Worm (Caenorhabditis elegans): ENCODE data around the gene T22D1.8.

Gene T22D1.8

DNA sequence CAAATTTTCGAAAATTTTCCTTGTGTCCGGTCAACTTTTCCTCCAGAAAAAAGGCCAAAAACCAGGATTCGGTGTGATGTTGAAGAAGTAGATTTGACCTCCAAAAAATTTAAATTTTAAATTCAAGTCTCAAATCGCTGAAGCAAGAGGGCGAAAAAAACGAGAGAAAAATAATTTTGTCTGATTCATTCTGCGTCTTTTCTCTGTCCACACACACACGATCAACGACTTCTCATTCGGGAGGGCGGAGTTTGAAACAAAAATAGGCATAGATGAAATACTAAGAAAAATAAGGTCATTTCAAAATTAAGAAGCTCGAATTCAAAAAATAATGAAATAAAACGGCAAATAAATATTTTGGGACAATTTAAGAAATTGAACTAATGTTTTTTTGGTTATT, 46.9 kb downstream of the T22D1.8 start, which contains the start of gene R13H7.2:
Gene R13H7.2 (minus strand): TSS at position 101 of the 400 bp plus-strand sequence.
- TF ChIP-seq ztf-11 (tag; optimal IDR thresholded peaks at IDR 0.05), result no peak
- no peak for TF ChIP-seq fos-1 (tag; optimal IDR thresholded peaks at IDR 0.05)
- TF ChIP-seq sox-4 (tag; optimal IDR thresholded peaks at IDR 0.05), result no peak
- no peak for TF ChIP-seq egl-13 (tag; optimal IDR thresholded peaks at IDR 0.05)
- no peak for TF ChIP-seq unc-98 (GFP tag; IDR thresholded peaks at IDR 0.05)
- TF ChIP-seq nhr-47 (tag; optimal IDR thresholded peaks at IDR 0.05), result no peak
- TF ChIP-seq zag-1 (tag; optimal IDR thresholded peaks at IDR 0.05), result no peak
- TF ChIP-seq F16B12.6 (tag; optimal IDR thresholded peaks at IDR 0.05), result no peak
- TF ChIP-seq snu-23 (GFP tag; optimal IDR thresholded peaks at IDR 0.05), result no peak
- no peak for TF ChIP-seq nhr-11 (tag; optimal IDR thresholded peaks at IDR 0.05)
- no peak for TF ChIP-seq ces-1 (GFP tag; optimal IDR thresholded peaks at IDR 0.05)
- TF ChIP-seq ceh-82 (tag; optimal IDR thresholded peaks at IDR 0.05), result no peak
- no peak for TF ChIP-seq nhr-20 (tag; optimal IDR thresholded peaks at IDR 0.05)
- TF ChIP-seq snpc-4 (tag; optimal IDR thresholded peaks at IDR 0.05), result no peak

DNA sequence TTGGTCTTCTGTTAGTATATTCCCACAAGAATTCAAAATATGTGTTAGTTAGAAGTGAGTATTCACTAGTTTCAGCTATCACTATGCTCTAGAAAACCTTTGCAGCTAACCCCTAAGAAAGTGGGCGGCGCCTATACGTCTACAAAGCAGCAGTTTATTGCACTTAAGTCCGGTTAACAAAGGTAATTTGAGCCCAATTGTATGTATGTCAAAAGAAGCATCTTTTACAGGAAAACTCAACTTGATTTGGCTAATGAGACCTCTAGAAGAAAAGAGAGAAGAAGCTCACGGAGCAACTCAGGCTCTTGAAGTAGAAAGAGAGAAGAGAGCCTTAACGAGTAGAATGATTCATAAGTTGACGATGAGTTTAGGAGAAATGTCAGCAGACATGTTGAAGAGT, 53.4 kb downstream of the T22D1.8 start:
- TF ChIP-seq aha-1 (tag; optimal IDR thresholded peaks at IDR 0.05) (no peak), ama-1 (optimal IDR thresholded peaks at IDR 0.05) (no peak), ces-1 (GFP tag; optimal IDR thresholded peaks at IDR 0.05) (no peak), lin-14 (GFP tag; optimal IDR thresholded peaks at IDR 0.05) (peak; percentile 51), mep-1 (tag; optimal IDR thresholded peaks at IDR 0.05) (no peak), nhr-90 (tag; optimal IDR thresholded peaks at IDR 0.05; ENCODE audit: poor library complexity) (no peak), tlp-1 (tag; optimal IDR thresholded peaks at IDR 0.05) (no peak), tbx-2 (tag; optimal IDR thresholded peaks at IDR 0.05) (peak; percentile 8), nhr-47 (tag; optimal IDR thresholded peaks at IDR 0.05) (peak; percentile 23), C34B4.2 (tag; optimal IDR thresholded peaks at IDR 0.05) (no peak), efl-1 (optimal IDR thresholded peaks at IDR 0.05) (no peak), efl-1 (GFP tag; optimal IDR thresholded peaks at IDR 0.05 in 1 of 2) (peak in 1 of 2 experiments; percentile 61), hpl-2 (GFP tag; optimal IDR thresholded peaks at IDR 0.05) (no peak), mab-9 (GFP tag; IDR thresholded peaks at IDR 0.05) (no peak), ceh-63 (GFP tag; optimal IDR thresholded peaks at IDR 0.05) (no peak), nhr-71 (tag; optimal IDR thresholded peaks at IDR 0.05) (peak; percentile 7), sox-4 (tag; optimal IDR thresholded peaks at IDR 0.05) (no peak)
